Worm (Caenorhabditis elegans): ENCODE data around the gene srsx-28.

srsx-28 gene

DNA sequence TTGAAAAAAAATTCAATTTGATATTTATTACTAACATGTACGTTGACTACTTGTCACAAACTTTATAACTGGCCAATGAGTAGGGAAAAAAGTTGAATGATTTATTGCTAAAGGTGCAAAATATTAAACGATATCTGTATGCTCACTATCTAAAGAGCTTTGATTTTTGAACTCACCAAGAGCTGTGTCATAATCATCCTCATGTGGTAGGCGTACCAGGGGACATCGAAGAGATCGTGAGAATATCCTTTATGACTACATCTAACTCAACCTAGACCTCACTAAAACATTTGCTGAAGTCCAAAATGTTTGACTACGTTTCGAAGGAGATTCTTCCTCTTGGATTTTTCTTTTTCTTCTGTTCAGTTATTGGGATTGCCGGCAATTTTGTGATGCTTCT lies at the start of gene srsx-28:
Gene srsx-28 (plus strand): TSS at position 301 of the 400 bp plus-strand sequence.
- TF ChIP-seq fkh-10 (GFP tag; optimal IDR thresholded peaks at IDR 0.05) (no peak), nhr-237 (tag; optimal IDR thresholded peaks at IDR 0.05) (no peak), ama-1 (optimal IDR thresholded peaks at IDR 0.05) (no peak), pqm-1 (tag; optimal IDR thresholded peaks at IDR 0.05) (no peak), unc-62 (GFP tag; optimal IDR thresholded peaks at IDR 0.05) (no peak), skn-1 (tag; optimal IDR thresholded peaks at IDR 0.05) (no peak), elt-2 (tag; optimal IDR thresholded peaks at IDR 0.05) (no peak), tbx-2 (tag; optimal IDR thresholded peaks at IDR 0.05) (no peak), nhr-28 (tag; optimal IDR thresholded peaks at IDR 0.05) (no peak), unc-39 (tag; optimal IDR thresholded peaks at IDR 0.05) (no peak)

DNA sequence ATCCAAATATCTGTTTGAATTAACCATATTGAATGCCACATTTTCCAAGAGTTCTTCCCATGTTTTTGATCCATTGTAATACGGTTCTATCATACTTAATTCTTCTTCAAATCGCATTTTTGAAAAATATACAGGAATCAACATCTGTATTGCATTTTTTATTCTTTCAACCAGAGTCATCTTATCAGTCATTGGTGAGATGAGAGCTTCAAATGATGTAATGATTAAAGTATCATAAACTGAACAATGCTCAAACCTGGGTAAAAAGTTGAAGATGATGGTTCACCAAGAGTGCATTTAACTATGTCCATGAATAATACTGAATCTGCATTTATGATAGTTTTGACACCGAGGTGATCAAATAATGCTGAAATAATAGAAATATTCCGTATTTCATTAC lies 48.6 kb upstream of the srsx-28 start:
- TF ChIP-seq lin-15B (tag; optimal IDR thresholded peaks at IDR 0.05) (no peak), pqm-1 (tag; optimal IDR thresholded peaks at IDR 0.05) (peak; percentile 11), nhr-43 (tag; optimal IDR thresholded peaks at IDR 0.05; ENCODE audit: poor library complexity, severe bottlenecking) (no peak), zag-1 (tag; optimal IDR thresholded peaks at IDR 0.05) (no peak), ZK546.5 (tag; optimal IDR thresholded peaks at IDR 0.05) (no peak), sea-2 (GFP tag; optimal IDR thresholded peaks at IDR 0.05) (no peak), nhr-237 (tag; optimal IDR thresholded peaks at IDR 0.05) (no peak), snpc-4 (tag; optimal IDR thresholded peaks at IDR 0.05) (no peak), jun-1 (tag; optimal IDR thresholded peaks at IDR 0.05) (no peak), elt-2 (tag; optimal IDR thresholded peaks at IDR 0.05) (peak; percentile 69), nhr-25 (tag; optimal IDR thresholded peaks at IDR 0.05) (no peak)

DNA sequence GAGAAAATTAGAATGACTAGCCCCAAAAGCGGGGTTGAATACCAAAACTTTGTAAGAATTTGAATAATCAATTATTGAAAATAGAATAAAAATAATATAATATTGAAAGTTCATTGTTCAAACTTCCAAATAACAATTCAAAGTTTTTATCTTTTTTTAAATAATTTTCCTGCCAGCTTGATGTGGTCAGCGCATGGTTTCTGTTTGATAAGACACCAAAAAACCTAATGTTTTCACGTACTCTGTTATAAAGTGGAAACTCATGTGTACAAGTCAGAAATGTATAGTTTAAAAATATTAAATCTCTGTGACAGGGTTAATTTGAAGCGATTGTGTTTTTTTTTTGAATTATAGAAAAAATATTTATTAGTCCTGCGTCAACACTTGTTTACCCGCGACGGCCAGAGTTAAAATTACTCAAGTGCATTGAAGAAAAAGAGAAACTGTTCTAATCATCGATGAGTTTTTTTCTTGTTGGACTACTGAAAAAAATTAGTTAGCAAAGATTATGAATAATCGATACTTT lies 47.5 kb upstream of the srsx-28 start, which contains the start of gene ugt-17:
Gene ugt-17 (minus strand): TSS at position 180 of the 526 bp plus-strand sequence.
- TF ChIP-seq nhr-67 (tag; optimal IDR thresholded peaks at IDR 0.05) = no peak
- no peak for TF ChIP-seq zag-1 (tag; optimal IDR thresholded peaks at IDR 0.05)
- no peak for TF ChIP-seq ama-1 (optimal IDR thresholded peaks at IDR 0.05)
- TF ChIP-seq skn-1 (tag; optimal IDR thresholded peaks at IDR 0.05) = no peak
- TF ChIP-seq unc-39 (tag; optimal IDR thresholded peaks at IDR 0.05) = no peak
- no peak for TF ChIP-seq elt-3 (tag; optimal IDR thresholded peaks at IDR 0.05)
- no peak for TF ChIP-seq ceh-28 (tag; optimal IDR thresholded peaks at IDR 0.05)
- no peak for TF ChIP-seq mml-1 (tag; optimal IDR thresholded peaks at IDR 0.05)
- TF ChIP-seq fkh-2 (tag; optimal IDR thresholded peaks at IDR 0.05) = no peak
- TF ChIP-seq pqm-1 (tag; optimal IDR thresholded peaks at IDR 0.05) = peak; percentile 90
- no peak for TF ChIP-seq mdl-1 (tag; optimal IDR thresholded peaks at IDR 0.05)
- no peak for TF ChIP-seq lin-15B (tag; optimal IDR thresholded peaks at IDR 0.05)
- TF ChIP-seq lsy-12 (tag; optimal IDR thresholded peaks at IDR 0.05) = no peak
- TF ChIP-seq lin-39 (tag; optimal IDR thresholded peaks at IDR 0.05) = no peak
- TF ChIP-seq fos-1 (tag; optimal IDR thresholded peaks at IDR 0.05) = no peak
- no peak for TF ChIP-seq daf-12 (tag; optimal IDR thresholded peaks at IDR 0.05)
- TF ChIP-seq ceh-9 (tag; optimal IDR thresholded peaks at IDR 0.05) = no peak
- no peak for TF ChIP-seq nhr-25 (tag; optimal IDR thresholded peaks at IDR 0.05)
- peak; percentile 76 for TF ChIP-seq elt-2 (tag; optimal IDR thresholded peaks at IDR 0.05)
- TF ChIP-seq nhr-76 (tag; optimal IDR thresholded peaks at IDR 0.05) = no peak
- no peak for TF ChIP-seq nhr-28 (tag; optimal IDR thresholded peaks at IDR 0.05)
- TF ChIP-seq pha-4 (tag; optimal IDR thresholded peaks at IDR 0.05) = peak; percentile 51
- TF ChIP-seq snpc-4 (tag; optimal IDR thresholded peaks at IDR 0.05) = no peak
- no peak for TF ChIP-seq jun-1 (tag; optimal IDR thresholded peaks at IDR 0.05)

DNA sequence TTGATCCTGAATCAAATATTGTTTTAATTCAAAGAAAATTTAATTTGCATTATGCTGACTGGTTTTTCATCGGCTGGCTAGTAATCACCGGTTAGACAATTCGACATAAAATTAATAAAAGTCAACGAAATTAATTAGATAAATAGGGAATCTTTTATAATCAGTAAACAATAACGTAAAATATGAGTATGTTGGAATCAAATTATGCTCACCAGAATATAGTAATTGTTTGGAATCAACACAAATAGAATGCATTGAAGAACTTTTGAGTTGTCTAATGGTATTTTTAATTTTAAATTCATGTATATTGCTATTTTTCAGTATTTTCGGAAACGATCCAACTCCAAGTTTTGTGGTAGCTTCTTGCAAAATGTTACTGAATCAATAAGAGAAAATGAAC lies 47.0 kb upstream of the srsx-28 start, which contains the start of gene C08B6.2:
Gene C08B6.2 (plus strand): TSS at position 301 of the 400 bp plus-strand sequence.
- TF ChIP-seq ztf-11 (tag; optimal IDR thresholded peaks at IDR 0.05) = no peak
- no peak for TF ChIP-seq nhr-237 (tag; optimal IDR thresholded peaks at IDR 0.05)
- no peak for TF ChIP-seq elt-1 (tag; optimal IDR thresholded peaks at IDR 0.05)
- no peak for TF ChIP-seq lin-39 (tag; optimal IDR thresholded peaks at IDR 0.05)
- no peak for TF ChIP-seq unc-39 (tag; optimal IDR thresholded peaks at IDR 0.05)
- TF ChIP-seq nhr-77 (tag; optimal IDR thresholded peaks at IDR 0.05) = no peak
- TF ChIP-seq skn-1 (tag; optimal IDR thresholded peaks at IDR 0.05) = no peak
- TF ChIP-seq elt-3 (tag; optimal IDR thresholded peaks at IDR 0.05) = no peak
- no peak for TF ChIP-seq eor-1 (tag; optimal IDR thresholded peaks at IDR 0.05)
- no peak for TF ChIP-seq nhr-12 (tag; optimal IDR thresholded peaks at IDR 0.05)
- TF ChIP-seq unc-62 (GFP tag; optimal IDR thresholded peaks at IDR 0.05) = no peak
- no peak for TF ChIP-seq jun-1 (tag; optimal IDR thresholded peaks at IDR 0.05)
- no peak for TF ChIP-seq ztf-4 (tag; optimal IDR thresholded peaks at IDR 0.05)
- TF ChIP-seq daf-12 (tag; optimal IDR thresholded peaks at IDR 0.05) = no peak

All from whole organism, L3 larva.